Worm (Caenorhabditis elegans) whole organism, young adult: ENCODE data around the gene pak-2.

Experiments
- B0019.2 ChIP-seq: fragments of 200-800 bp; sonication (Bioruptor generic); conservative IDR thresholded peaks from 2 replicates; pipeline ENCODE4 v1.3.6; 2022; ENCODE audit warnings: missing genetic modification reagents, missing genetic modification characterization, missing compliant biosample characterization
- B0336.3 ChIP-seq: fragments of 200-800 bp; sonication (Bioruptor generic); IDR thresholded peaks from 2 replicates; pipeline ENCODE4 v1.3.6; 2022; ENCODE audit warnings: missing genetic modification characterization, missing compliant biosample characterization
- akir-1 ChIP-seq: fragments of 200-800 bp; sonication (Bioruptor generic); optimal IDR thresholded peaks from 2 replicates; lab custom pipeline; 2018; ENCODE audit warnings: mild to moderate bottlenecking, missing genetic modification characterization, moderate library complexity, missing compliant biosample characterization
- ama-1 ChIP-seq, 3 experiments: fragments of 150-350 bp in 1 of 3; sonication (generic microtip) in 2 of 3; optimal IDR thresholded peaks; 2 replicates each; lab custom pipeline; 2014 to 2018; ENCODE audit warnings: missing biosample characterization in 2 of 3, missing genetic modification characterization in 2 of 3, missing genetic modification reagents in 2 of 3
- aptf-2 ChIP-seq: fragments of 200-800 bp; sonication (Bioruptor generic); conservative IDR thresholded peaks from 2 replicates; pipeline ENCODE4 v1.3.6; 2022; ENCODE audit warnings: missing genetic modification reagents, missing genetic modification characterization, missing compliant biosample characterization
- egl-18 ChIP-seq: fragments of 200-800 bp; sonication (Bioruptor generic); IDR thresholded peaks from 2 replicates; pipeline ENCODE4 v1.3.6; 2022; ENCODE audit warnings: missing genetic modification reagents, missing genetic modification characterization, missing compliant biosample characterization
- lir-1 ChIP-seq: fragments of 200-800 bp; sonication (Bioruptor generic); conservative IDR thresholded peaks from 2 replicates; pipeline ENCODE4 v1.3.6; 2022; ENCODE audit warnings: missing genetic modification reagents, missing genetic modification characterization, missing compliant biosample characterization
- nhr-90 ChIP-seq: sonication (generic microtip); optimal IDR thresholded peaks from 2 replicates; lab custom pipeline; 2016; ENCODE audit warnings: missing genotype, mild to moderate bottlenecking, missing genetic modification characterization, missing compliant biosample characterization
- rec-8 ChIP-seq, 2 experiments: sonication (generic microtip); optimal IDR thresholded peaks; 2 replicates each; lab custom pipeline; 2016; ENCODE audit warnings: mild to moderate bottlenecking in 2 of 2, missing genetic modification characterization in 2 of 2, missing genetic modification reagents in 2 of 2, missing genotype in 2 of 2, missing biosample characterization in 1 of 2, missing compliant biosample characterization in 1 of 2, moderate library complexity in 1 of 2
- sea-2 ChIP-seq: fragments of 200-800 bp; sonication (Bioruptor generic); IDR thresholded peaks from 2 replicates; pipeline ENCODE4 v1.3.6; 2022; ENCODE audit warnings: missing genetic modification characterization, missing compliant biosample characterization
- unc-130 ChIP-seq: sonication (generic microtip); optimal IDR thresholded peaks from 2 replicates; lab custom pipeline; 2016; ENCODE audit warnings: missing genetic modification reagents, missing genetic modification characterization, missing compliant biosample characterization
- unc-62 ChIP-seq: fragments of 150-350 bp; optimal IDR thresholded peaks from 2 replicates; lab custom pipeline; 2014; ENCODE audit warnings: missing biosample characterization, missing genetic modification reagents, missing genetic modification characterization

ce11 chrV:11063115-11063514 is 23.9 kb upstream of the pak-2 start, which contains the start of gene T04C12.9:
- TF ChIP-seq unc-130 (no peak), akir-1 (no peak), B0336.3 (no peak), unc-62 (GFP tag; lab: Kevin White, UChicago) (no peak), rec-8 (tag; optimal IDR thresholded peaks at IDR 0.05; lab: Kevin White, UChicago) (no peak), aptf-2 (GFP tag; lab: Robert Waterston, UW) (no peak), egl-18 (GFP tag; lab: Robert Waterston, UW) (no peak), nhr-90 (tag; lab: Kevin White, UChicago) (no peak), sea-2 (no peak), ama-1 (optimal IDR thresholded peaks at IDR 0.05; lab: Kevin White, UChicago) (no peak), ama-1 (GFP tag; optimal IDR thresholded peaks at IDR 0.05; lab: Kevin White, UChicago) (no peak), B0019.2 (GFP tag; lab: Robert Waterston, UW) (no peak), lir-1 (no peak)
